Worm (Caenorhabditis elegans): ENCODE measurements around the gene Y17G7B.22.

Gene Y17G7B.22

DNA sequence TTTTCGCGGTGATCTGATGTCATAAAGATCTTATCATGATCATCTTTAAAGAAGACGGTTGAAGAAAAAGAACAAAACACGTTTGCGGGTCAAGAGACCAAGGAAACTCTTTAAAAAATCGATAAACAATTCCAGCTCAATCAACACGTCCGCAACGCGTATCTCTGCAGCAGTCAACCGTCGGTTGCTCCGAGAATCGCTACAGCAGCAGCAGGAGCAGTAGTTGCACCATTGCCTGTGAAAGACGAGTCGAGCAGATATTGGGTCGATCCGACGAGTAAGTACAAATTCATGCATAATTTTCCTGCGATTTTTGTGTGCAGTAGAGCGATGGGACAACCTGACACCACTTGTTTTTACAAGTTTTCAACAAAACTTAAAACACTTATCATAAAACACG is 13.3 kb upstream of the Y17G7B.22 start:
- TF ChIP-seq F44E2.7 (GFP tag; IDR thresholded peaks at IDR 0.05) (no peak), ztf-7 (tag; optimal IDR thresholded peaks at IDR 0.05) (no peak), aly-2 (tag; optimal IDR thresholded peaks at IDR 0.05) (no peak), hlh-30 (tag; optimal IDR thresholded peaks at IDR 0.05; ENCODE audit: insufficient read depth) (no peak), nhr-10 (tag; optimal IDR thresholded peaks at IDR 0.05) (no peak), hif-1 (tag; optimal IDR thresholded peaks at IDR 0.05) (peak in 1 of 2 experiments; percentile 10), lin-38 (GFP tag; IDR thresholded peaks at IDR 0.05) (no peak), ceh-62 (tag; optimal IDR thresholded peaks at IDR 0.05) (no peak), hlh-11 (tag; optimal IDR thresholded peaks at IDR 0.05) (peak; percentile 19), dmd-6 (GFP tag; IDR thresholded peaks at IDR 0.05) (no peak), mxl-3 (GFP tag; optimal IDR thresholded peaks at IDR 0.05) (no peak), D1046.2 (GFP tag; IDR thresholded peaks at IDR 0.05) (0 out of 2 replicates have a peak, but pooled peaks have one; percentile 6), ceh-32 (tag; optimal IDR thresholded peaks at IDR 0.05; ENCODE audit: poor library complexity) (no peak), spr-3 (GFP tag; optimal IDR thresholded peaks at IDR 0.05) (no peak), zip-2 (tag; optimal IDR thresholded peaks at IDR 0.05) (no peak), nhr-6 (tag; optimal IDR thresholded peaks at IDR 0.05) (no peak), nhr-25 (tag; optimal IDR thresholded peaks at IDR 0.05; ENCODE audit: borderline replicate concordance, insufficient read depth) (peak; percentile 19), aha-1 (tag) (peak; percentile 66), mdl-1 (tag; optimal IDR thresholded peaks at IDR 0.05) (peak in 1 of 2 experiments; percentile 34), daf-12 (tag; optimal IDR thresholded peaks at IDR 0.05) (no peak), fos-1 (tag; optimal IDR thresholded peaks at IDR 0.05) (no peak), dve-1 (tag; optimal IDR thresholded peaks at IDR 0.05; ENCODE audit: insufficient read depth) (peak; percentile 15)

DNA sequence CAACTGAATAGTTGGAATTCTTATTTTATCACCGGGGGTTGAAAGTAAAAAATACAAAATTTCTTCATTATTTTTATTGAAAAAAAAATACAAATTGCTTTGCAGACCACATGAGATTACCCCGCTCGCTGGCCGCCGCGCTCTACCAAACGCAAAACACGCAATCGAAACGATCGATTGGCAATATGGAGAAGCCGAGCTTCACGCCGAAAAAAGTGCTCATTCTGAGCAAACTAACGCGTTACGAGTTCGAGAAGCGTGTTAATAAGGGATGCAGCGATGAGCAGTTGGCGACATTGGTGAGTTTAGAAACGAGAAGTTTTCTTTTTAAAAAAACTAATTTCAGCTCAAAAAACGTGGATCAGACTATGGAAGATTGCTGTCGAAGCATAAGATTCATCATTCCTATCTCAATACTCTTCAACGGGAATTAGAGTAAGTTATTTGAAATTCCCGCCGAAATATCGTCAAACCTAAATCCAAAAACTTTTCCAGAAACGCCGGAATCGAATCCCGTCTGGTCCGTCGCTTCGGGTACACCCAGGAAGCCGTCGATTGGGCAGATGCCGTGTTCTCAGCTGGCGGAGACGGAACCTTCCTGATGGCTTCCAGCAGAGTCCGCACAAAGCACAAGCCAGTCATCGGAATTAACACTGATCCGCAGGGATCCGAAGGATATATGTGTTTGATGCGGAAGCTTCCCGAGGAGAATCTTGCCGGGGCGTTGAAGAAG is 12.3 kb upstream of the Y17G7B.22 start:
- TF ChIP-seq unc-39 (tag; optimal IDR thresholded peaks at IDR 0.05) (no peak), zfp-3 (GFP tag; conservative IDR thresholded peaks at IDR 0.05) (peak; percentile 6; the same call in 1 of the 2 replicates), ZK337.2 (GFP tag; IDR thresholded peaks at IDR 0.05) (no peak), jun-1 (tag; optimal IDR thresholded peaks at IDR 0.05) (no peak), mes-2 (tag; optimal IDR thresholded peaks at IDR 0.05; ENCODE audit: poor library complexity, severe bottlenecking) (no peak), unc-62 (GFP tag; optimal IDR thresholded peaks at IDR 0.05 in 1 of 2) (peak in 1 of 2 experiments; percentile 36), unc-62 (tag; optimal IDR thresholded peaks at IDR 0.05) (no peak), hlh-30 (tag; optimal IDR thresholded peaks at IDR 0.05; ENCODE audit: insufficient read depth) (no peak), D1046.2 (GFP tag; IDR thresholded peaks at IDR 0.05) (no peak), ceh-62 (tag; optimal IDR thresholded peaks at IDR 0.05) (no peak), sdz-12 (GFP tag; optimal IDR thresholded peaks at IDR 0.05) (no peak), ceh-20 (GFP tag; IDR thresholded peaks at IDR 0.05) (no peak), lsy-2 (tag; optimal IDR thresholded peaks at IDR 0.05) (no peak), set-16 (GFP tag; IDR thresholded peaks at IDR 0.05) (peak; percentile 68; the same call in 1 of the 2 replicates), nhr-237 (tag; optimal IDR thresholded peaks at IDR 0.05) (no peak), nhr-28 (tag; optimal IDR thresholded peaks at IDR 0.05) (no peak)

DNA sequence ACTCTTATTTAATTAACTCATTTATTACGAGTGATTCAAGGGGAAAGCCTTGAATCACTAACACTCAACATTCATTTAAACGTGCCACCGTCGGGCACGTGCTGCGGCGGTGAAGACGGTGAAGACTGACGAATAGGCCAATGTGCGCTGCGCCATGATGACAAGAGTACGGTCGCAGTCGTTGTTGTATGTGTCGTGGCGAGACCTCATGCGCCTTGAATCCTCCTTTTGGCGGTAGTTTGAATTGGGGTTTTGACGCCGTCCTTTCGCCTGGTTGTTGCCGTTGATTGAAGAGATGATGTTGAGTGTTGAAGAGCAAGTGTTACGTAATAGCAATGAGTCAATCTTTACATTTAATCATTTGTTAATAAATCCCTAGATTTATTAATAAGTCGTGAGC is 11.0 kb upstream of the Y17G7B.22 start:
- TF ChIP-seq dmd-6 (GFP tag; IDR thresholded peaks at IDR 0.05) (peak; percentile 8; the same call in 1 of the 2 replicates), tra-1 (GFP tag; IDR thresholded peaks at IDR 0.05) (0 out of 2 replicates have a peak, but pooled peaks have one; percentile 15), mdt-29 (GFP tag; IDR thresholded peaks at IDR 0.05) (0 out of 2 replicates have a peak, but pooled peaks have one; percentile 52), nhr-42 (GFP tag; IDR thresholded peaks at IDR 0.05) (0 out of 2 replicates have a peak, but pooled peaks have one; percentile 46), T26A8.4 (GFP tag; IDR thresholded peaks at IDR 0.05) (peak; percentile 56; the same call in 1 of the 2 replicates), dmd-9 (GFP tag; IDR thresholded peaks at IDR 0.05) (0 out of 2 replicates have a peak, but pooled peaks have one; percentile 35), D1046.2 (GFP tag; IDR thresholded peaks at IDR 0.05) (peak; percentile 89; the same call in 1 of the 2 replicates), egl-43 (GFP tag; IDR thresholded peaks at IDR 0.05) (peak; percentile 58; the same call in 1 of the 2 replicates), ceh-20 (GFP tag; IDR thresholded peaks at IDR 0.05) (0 out of 2 replicates have a peak, but pooled peaks have one; percentile 19)

All from whole organism, L4 larva.